Fruit fly (Drosophila melanogaster) whole organism, embryonic: ENCODE results near the gene CG18234.
A peak's percentile ranks its signal among the peaks of the same experiment; 100 is the strongest.

Experiments used
- Aef1 ChIP-seq: fragments of 200-800 bp; sonication (Bioruptor generic); IDR thresholded peaks from 3 replicates; pipeline ENCODE4 v1.3.6; 2022; ENCODE audit warnings: missing biosample characterization, missing genetic modification characterization
- CG10267 ChIP-seq: fragments of 200-800 bp; sonication (Bioruptor generic); optimal IDR thresholded peaks from 2 replicates; lab custom pipeline; 2018; ENCODE audit warnings: missing biosample characterization, mild to moderate bottlenecking, missing genetic modification characterization, moderate library complexity
- CG10321 ChIP-seq: fragments of 200-800 bp; sonication (Bioruptor generic); IDR thresholded peaks from 2 replicates; pipeline ENCODE4 v1.3.6; 2022; ENCODE audit warnings: missing biosample characterization, missing genetic modification characterization
- CG11504 ChIP-seq: fragments of 200-800 bp; sonication (Bioruptor generic); optimal IDR thresholded peaks from 3 replicates; lab custom pipeline; 2019; ENCODE audit warnings: missing biosample characterization, mild to moderate bottlenecking, missing genetic modification characterization, moderate library complexity
- CG12236 ChIP-seq: fragments of 200-800 bp; sonication (Bioruptor generic); optimal IDR thresholded peaks from 2 replicates; lab custom pipeline; 2016; ENCODE audit warnings: missing biosample characterization, missing genetic modification characterization
- CG12769 ChIP-seq: fragments of 200-800 bp; sonication (Bioruptor generic); optimal IDR thresholded peaks from 2 replicates; lab custom pipeline; 2019; ENCODE audit warnings: missing biosample characterization, mild to moderate bottlenecking, missing genetic modification characterization, moderate library complexity
- CG13296 ChIP-seq: fragments of 200-800 bp; sonication (Bioruptor generic); optimal IDR thresholded peaks from 3 replicates; lab custom pipeline; 2018; ENCODE audit warnings: missing biosample characterization, mild to moderate bottlenecking, missing genetic modification characterization
- CG14441 ChIP-seq: fragments of 200-800 bp; sonication (Bioruptor generic); IDR thresholded peaks from 2 replicates; pipeline ENCODE4 v1.3.6; 2022; ENCODE audit warnings: missing biosample characterization, missing genetic modification characterization
- CG15073 ChIP-seq: fragments of 200-800 bp; sonication (Bioruptor generic); optimal IDR thresholded peaks from 2 replicates; lab custom pipeline; 2016; ENCODE audit warnings: missing biosample characterization, missing genetic modification characterization
- CG18619 ChIP-seq: fragments of 200-800 bp; sonication (Bioruptor generic); optimal IDR thresholded peaks from 3 replicates; lab custom pipeline; 2017; ENCODE audit warnings: missing biosample characterization, mild to moderate bottlenecking, missing genetic modification characterization
- CG2678 ChIP-seq: fragments of 200-800 bp; sonication (Bioruptor generic); optimal IDR thresholded peaks from 3 replicates; lab custom pipeline; 2019; ENCODE audit warnings: missing biosample characterization, mild to moderate bottlenecking, missing genetic modification characterization, moderate library complexity
- CG7839 ChIP-seq: fragments of 200-800 bp; sonication (Bioruptor generic); optimal IDR thresholded peaks from 3 replicates; lab custom pipeline; 2018; ENCODE audit warnings: missing biosample characterization, mild to moderate bottlenecking, missing genetic modification characterization, moderate library complexity
- CG8290 ChIP-seq, 3 experiments: fragments of 200-800 bp; sonication (Bioruptor generic); optimal IDR thresholded peaks; 2 replicates each; lab custom pipeline; 2016 to 2019; ENCODE audit warnings: missing biosample characterization in 3 of 3, missing genetic modification characterization in 3 of 3, mild to moderate bottlenecking in 2 of 3, moderate library complexity in 1 of 3
- CTCF ChIP-seq: fragments of 200-800 bp; sonication (Bioruptor generic); optimal IDR thresholded peaks from 2 replicates; lab custom pipeline; 2017; ENCODE audit warnings: missing biosample characterization, mild to moderate bottlenecking, missing genetic modification characterization, moderate library complexity
- CrebB ChIP-seq: fragments of 200-800 bp; sonication (Bioruptor generic); optimal IDR thresholded peaks from 3 replicates; lab custom pipeline; 2018; ENCODE audit warnings: missing biosample characterization, mild to moderate bottlenecking, missing genetic modification characterization
- D19A ChIP-seq: fragments of 200-800 bp; optimal IDR thresholded peaks from 3 replicates; lab custom pipeline; 2019; ENCODE audit warnings: missing biosample characterization, mild to moderate bottlenecking, missing genetic modification characterization, moderate library complexity
- D19B ChIP-seq: fragments of 200-800 bp; sonication (Bioruptor generic); optimal IDR thresholded peaks from 2 replicates; lab custom pipeline; 2017; ENCODE audit warnings: missing biosample characterization, mild to moderate bottlenecking, missing genetic modification characterization
- Eip74EF ChIP-seq, 2 experiments: fragments of 200-800 bp in 1 of 2; fragments of >200 bp in 1 of 2; sonication (Bioruptor generic) in 1 of 2; optimal IDR thresholded peaks; 2 replicates each; lab custom pipeline; 2017 to 2019; ENCODE audit warnings: missing biosample characterization in 2 of 2, missing genetic modification characterization in 2 of 2, mild to moderate bottlenecking in 1 of 2, moderate library complexity in 1 of 2
- Fer1 ChIP-seq: fragments of 200-800 bp; sonication (Bioruptor generic); optimal IDR thresholded peaks from 2 replicates; lab custom pipeline; 2017; ENCODE audit warnings: missing biosample characterization, mild to moderate bottlenecking, missing genetic modification characterization
- GATAe ChIP-seq: fragments of 200-800 bp; sonication (Bioruptor generic); conservative IDR thresholded peaks from 2 replicates; pipeline ENCODE4 v1.3.6; 2022; ENCODE audit warnings: missing biosample characterization, missing genetic modification characterization
- HmgZ ChIP-seq: fragments of 200-800 bp; sonication (Bioruptor generic); optimal IDR thresholded peaks from 2 replicates; lab custom pipeline; 2018; ENCODE audit warnings: missing biosample characterization, mild to moderate bottlenecking, missing genetic modification characterization
- Hmr ChIP-seq: fragments of 200-800 bp; sonication (Bioruptor generic); optimal IDR thresholded peaks from 3 replicates; lab custom pipeline; 2017; ENCODE audit warnings: mild to moderate bottlenecking, missing biosample characterization, missing genetic modification reagents, missing genetic modification characterization
- Hr78 ChIP-seq, 2 experiments: fragments of 200-800 bp in 1 of 2; fragments of >200 bp in 1 of 2; sonication (Bioruptor generic) in 1 of 2; optimal IDR thresholded peaks; 2 replicates each; lab custom pipeline; 2017 to 2019; ENCODE audit warnings: missing biosample characterization in 2 of 2, missing genetic modification characterization in 2 of 2, mild to moderate bottlenecking in 1 of 2, moderate library complexity in 1 of 2
- Kr ChIP-seq: fragments of 200-800 bp; sonication (Bioruptor generic); optimal IDR thresholded peaks from 2 replicates; lab custom pipeline; 2017; ENCODE audit warnings: missing biosample characterization, mild to moderate bottlenecking, missing genetic modification characterization
- Mrtf ChIP-seq: fragments of 200-800 bp; sonication (Bioruptor generic); IDR thresholded peaks from 3 replicates; pipeline ENCODE4 v1.3.6; 2022; ENCODE audit warnings: missing biosample characterization, missing genetic modification characterization
- NK7.1 ChIP-seq: fragments of 200-800 bp; sonication (Bioruptor generic); optimal IDR thresholded peaks from 3 replicates; lab custom pipeline; 2016; ENCODE audit warnings: missing biosample characterization, missing genetic modification characterization
- Neu2 ChIP-seq: fragments of 200-800 bp; sonication (Bioruptor generic); optimal IDR thresholded peaks from 3 replicates; lab custom pipeline; 2016; ENCODE audit warnings: missing biosample characterization, missing genetic modification characterization, borderline replicate concordance
- Pdp1 ChIP-seq, 2 experiments: fragments of 200-800 bp; sonication (Bioruptor generic); optimal IDR thresholded peaks; 3 replicates each; lab custom pipeline; 2016; ENCODE audit warnings: missing biosample characterization in 2 of 2, missing genetic modification characterization in 2 of 2, mild to moderate bottlenecking in 1 of 2, moderate library complexity in 1 of 2
- Sox102F ChIP-seq: fragments of 200-800 bp; sonication (Bioruptor generic); optimal IDR thresholded peaks from 2 replicates; lab custom pipeline; 2018; ENCODE audit warnings: missing biosample characterization, mild to moderate bottlenecking, missing genetic modification characterization, moderate library complexity
- Vsx1 ChIP-seq: fragments of 200-800 bp; sonication (Bioruptor generic); optimal IDR thresholded peaks from 2 replicates; lab custom pipeline; 2017; ENCODE audit warnings: missing biosample characterization, mild to moderate bottlenecking, missing genetic modification characterization, missing genetic modification reagents
- YL-1 ChIP-seq: fragments of 200-800 bp; sonication (Bioruptor generic); optimal IDR thresholded peaks from 3 replicates; lab custom pipeline; 2017; ENCODE audit warnings: missing biosample characterization, mild to moderate bottlenecking, missing genetic modification characterization
- al ChIP-seq: fragments of 200-800 bp; sonication (Bioruptor generic); IDR thresholded peaks from 2 replicates; pipeline ENCODE4 v1.3.6; 2022; ENCODE audit warnings: missing biosample characterization, missing genetic modification characterization
- cad ChIP-seq: fragments of >200 bp; optimal IDR thresholded peaks from 2 replicates; lab custom pipeline; 2017; ENCODE audit warnings: missing biosample characterization, missing genetic modification characterization
- caup ChIP-seq: fragments of 200-800 bp; sonication (Bioruptor generic); optimal IDR thresholded peaks from 3 replicates; lab custom pipeline; 2017; ENCODE audit warnings: missing biosample characterization, mild to moderate bottlenecking, missing genetic modification characterization, moderate library complexity; ENCODE audit not compliant: severe bottlenecking
- chinmo ChIP-seq: fragments of 200-800 bp; sonication (Bioruptor generic); IDR thresholded peaks from 4 replicates; pipeline ENCODE4 v1.3.6; 2022; ENCODE audit warnings: missing biosample characterization, missing genetic modification characterization; ENCODE audit not compliant: partially characterized antibody
- crol ChIP-seq: fragments of 200-800 bp; sonication (Bioruptor generic); IDR thresholded peaks from 2 replicates; pipeline ENCODE4 v1.3.6; 2022; ENCODE audit warnings: missing biosample characterization, missing genetic modification characterization
- exex ChIP-seq: fragments of 200-800 bp; sonication (Bioruptor generic); optimal IDR thresholded peaks from 4 replicates; lab custom pipeline; 2018; ENCODE audit warnings: missing biosample characterization, mild to moderate bottlenecking, missing genetic modification characterization, moderate library complexity
- fu2 ChIP-seq: fragments of 200-800 bp; sonication (Bioruptor generic); optimal IDR thresholded peaks from 2 replicates; lab custom pipeline; 2016; ENCODE audit warnings: missing biosample characterization, missing genetic modification characterization
- gem ChIP-seq: fragments of 200-800 bp; sonication (Bioruptor generic); optimal IDR thresholded peaks from 2 replicates; lab custom pipeline; 2019; ENCODE audit warnings: missing biosample characterization, mild to moderate bottlenecking, missing genetic modification characterization, moderate library complexity
- grau ChIP-seq: fragments of 200-800 bp; optimal IDR thresholded peaks from 3 replicates; lab custom pipeline; 2019; ENCODE audit warnings: missing biosample characterization, mild to moderate bottlenecking, missing genetic modification characterization, moderate library complexity
- nerfin-2 ChIP-seq: fragments of 200-800 bp; sonication (Bioruptor generic); IDR thresholded peaks from 2 replicates; pipeline ENCODE4 v1.3.6; 2022; ENCODE audit warnings: missing biosample characterization, missing genetic modification characterization; ENCODE audit not compliant: partially characterized antibody
- oc ChIP-seq: fragments of 200-800 bp; sonication (Bioruptor generic); optimal IDR thresholded peaks from 2 replicates; lab custom pipeline; 2018; ENCODE audit warnings: missing biosample characterization, mild to moderate bottlenecking, missing genetic modification characterization, moderate library complexity
- row ChIP-seq: fragments of 200-800 bp; sonication (Bioruptor generic); IDR thresholded peaks from 3 replicates; pipeline ENCODE4 v1.3.6; 2022; ENCODE audit warnings: missing biosample characterization, missing genetic modification characterization
- sd ChIP-seq: fragments of 200-800 bp; sonication (Bioruptor generic); optimal IDR thresholded peaks from 3 replicates; lab custom pipeline; 2018; ENCODE audit warnings: missing biosample characterization, mild to moderate bottlenecking, missing genetic modification characterization, moderate library complexity
- sob ChIP-seq: fragments of 200-800 bp; sonication (Bioruptor generic); IDR thresholded peaks from 2 replicates; pipeline ENCODE4 v1.3.6; 2022; ENCODE audit warnings: missing biosample characterization, missing genetic modification characterization
- sug ChIP-seq: fragments of 200-800 bp; optimal IDR thresholded peaks from 2 replicates; lab custom pipeline; 2019; ENCODE audit warnings: missing biosample characterization, mild to moderate bottlenecking, missing genetic modification characterization, moderate library complexity

The CG18234 gene

DNA sequence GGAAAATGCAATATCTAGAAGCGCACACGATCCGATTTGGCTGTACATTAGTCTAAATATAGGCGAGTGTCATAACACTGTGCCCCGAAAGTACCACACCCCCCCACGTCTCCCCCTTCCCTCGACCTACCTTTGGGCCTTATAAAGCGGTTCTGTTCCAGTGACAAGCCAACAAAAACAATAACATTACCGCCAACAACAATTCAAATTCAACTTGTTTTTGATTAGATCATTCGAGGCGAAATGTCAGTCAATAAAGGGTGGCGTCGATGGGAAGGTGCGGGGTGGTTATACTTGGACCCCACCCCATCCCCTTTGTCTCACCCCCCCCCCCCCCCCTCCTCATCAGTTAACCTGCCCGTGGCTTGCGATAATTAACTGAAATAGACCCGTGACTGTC, 29.9 kb downstream of the CG18234 start (continued):
- TF ChIP-seq sug (tag; lab: Kevin White, UChicago) (peak; percentile 56), caup (GFP tag; lab: Kevin White, UChicago) (peak; percentile 67), chinmo (GFP tag; lab: Robert Waterston, UW) (0 out of 4 replicates have a peak, but pooled peaks have one; percentile 28), sd (tag; lab: Kevin White, UChicago) (peak; percentile 27), HmgZ (tag; lab: Kevin White, UChicago) (peak; percentile 11), oc (tag; lab: Kevin White, UChicago) (no peak), exex (tag; lab: Kevin White, UChicago) (peak; percentile 62), CG12769 (peak; percentile 54), NK7.1 (GFP tag; lab: Kevin White, UChicago) (no peak), CG13296 (GFP tag; lab: Kevin White, UChicago) (no peak), sob (GFP tag; lab: Robert Waterston, UW) (no peak), Vsx1 (GFP tag; lab: Kevin White, UChicago) (peak; percentile 51), YL-1 (GFP tag; lab: Kevin White, UChicago) (no peak), Kr (GFP tag; lab: Kevin White, UChicago) (no peak), fu2 (GFP tag; lab: Kevin White, UChicago) (no peak), al (GFP tag; lab: Robert Waterston, UW) (no peak), Pdp1 (GFP tag; optimal IDR thresholded peaks at IDR 0.05; lab: Kevin White, UChicago) (peak in 1 of 2 experiments; percentile 38), CrebB (no peak), CG15073 (no peak), CG18619 (GFP tag; lab: Kevin White, UChicago) (peak; percentile 3), Hr78 (GFP tag; optimal IDR thresholded peaks at IDR 0.05; lab: Kevin White, UChicago) (peak in 1 of 2 experiments; percentile 33), GATAe (GFP tag; lab: Robert Waterston, UW) (0 out of 2 replicates have a peak, but pooled peaks have one; percentile 11), CG8290 (GFP tag; optimal IDR thresholded peaks at IDR 0.05; lab: Kevin White, UChicago) (no peak), CG8290 (tag; optimal IDR thresholded peaks at IDR 0.05; lab: Kevin White, UChicago) (peak in 1 of 2 experiments; percentile 49), crol (GFP tag; lab: Robert Waterston, UW) (peak; percentile 95), Hmr (GFP tag; lab: Kevin White, UChicago) (peak; percentile 0), CG14441 (GFP tag; lab: Robert Waterston, UW) (peak; percentile 36; the same call in 1 of the 2 replicates), Aef1 (0 out of 3 replicates have a peak, but pooled peaks have one; percentile 24), CTCF (GFP tag; lab: Kevin White, UChicago) (no peak)

DNA sequence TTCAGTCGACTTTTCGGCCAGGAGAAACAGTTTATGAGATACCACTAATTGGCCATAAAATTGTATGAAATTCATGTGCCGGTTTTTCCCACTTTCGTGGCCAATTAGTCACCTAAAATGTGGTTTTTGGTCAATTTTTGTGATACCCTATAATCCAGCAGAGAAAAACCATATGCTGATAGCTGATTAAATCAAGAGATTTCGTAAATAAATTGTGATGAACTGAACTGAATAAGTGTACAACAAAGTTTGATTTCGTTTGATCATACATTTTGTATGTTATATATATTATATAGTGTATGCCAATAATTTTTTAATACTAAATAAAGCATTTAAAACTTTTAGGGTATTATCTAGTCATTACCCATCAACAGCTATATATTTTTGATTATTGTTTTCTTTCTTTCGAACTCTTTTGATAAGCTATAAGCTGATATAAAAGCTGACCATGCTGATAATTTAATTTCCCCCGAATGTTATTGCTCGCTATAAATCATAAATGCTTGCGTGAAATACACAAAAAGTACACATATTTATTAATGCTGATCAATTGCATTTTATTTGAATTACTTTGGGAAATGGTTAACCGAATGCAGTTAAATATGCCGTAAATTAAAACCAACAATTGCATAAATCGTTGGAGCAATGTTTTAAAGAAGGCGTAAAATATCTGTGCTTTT, 31.7 kb downstream of the CG18234 start:
- TF ChIP-seq sug (tag; lab: Kevin White, UChicago) (peak; percentile 44), gem (peak; percentile 30), Fer1 (GFP tag; lab: Kevin White, UChicago) (no peak), CG14441 (GFP tag; lab: Robert Waterston, UW) (0 out of 2 replicates have a peak, but pooled peaks have one; percentile 13), Sox102F (GFP tag; lab: Kevin White, UChicago) (peak; percentile 16), row (peak; percentile 63), CG2678 (peak; percentile 35), Vsx1 (GFP tag; lab: Kevin White, UChicago) (peak; percentile 85), D19B (peak; percentile 94), D19A (peak; percentile 54), CG10321 (no peak), exex (tag; lab: Kevin White, UChicago) (peak; percentile 86), CG12236 (GFP tag; lab: Kevin White, UChicago) (no peak), grau (peak; percentile 32), Mrtf (no peak), CG11504 (tag; lab: Kevin White, UChicago) (peak; percentile 4), Eip74EF (GFP tag; optimal IDR thresholded peaks at IDR 0.05; lab: Kevin White, UChicago) (peak in 1 of 2 experiments; percentile 10), nerfin-2 (GFP tag; lab: Robert Waterston, UW) (no peak), CG7839 (peak; percentile 3), cad (GFP tag; lab: Kevin White, UChicago) (no peak), CG10267 (tag; lab: Kevin White, UChicago) (no peak), Neu2 (GFP tag; lab: Kevin White, UChicago) (peak; percentile 40)
